Worm (Caenorhabditis elegans) whole organism, late embryonic: ENCODE results near the gene lite-1.

Experiments used
- C08G9.2 ChIP-seq: sonication (generic microtip); optimal IDR thresholded peaks from 2 replicates; lab custom pipeline; 2016; ENCODE audit warnings: mild to moderate bottlenecking, missing genetic modification characterization, moderate library complexity, missing compliant biosample characterization
- F13H6.1 ChIP-seq: sonication (generic microtip); optimal IDR thresholded peaks from 2 replicates; lab custom pipeline; 2016; ENCODE audit warnings: missing genetic modification characterization, missing compliant biosample characterization
- K02D7.2 ChIP-seq: sonication (generic microtip); optimal IDR thresholded peaks from 2 replicates; lab custom pipeline; 2017; ENCODE audit warnings: mild to moderate bottlenecking, missing genetic modification characterization, missing compliant biosample characterization
- T23F11.4 ChIP-seq: fragments of 200-800 bp; sonication (Bioruptor generic); optimal IDR thresholded peaks from 2 replicates; lab custom pipeline; 2018; ENCODE audit warnings: mild to moderate bottlenecking, missing genetic modification characterization, missing compliant biosample characterization
- ahr-1 ChIP-seq: sonication (generic microtip); optimal IDR thresholded peaks from 2 replicates; lab custom pipeline; 2016; ENCODE audit warnings: missing genetic modification characterization, missing compliant biosample characterization
- ama-1 ChIP-seq: fragments of 150-350 bp; optimal IDR thresholded peaks from 2 replicates; lab custom pipeline; 2014
- ceh-19 ChIP-seq: fragments of 200-800 bp; sonication (Bioruptor generic); optimal IDR thresholded peaks from 2 replicates; lab custom pipeline; 2018; ENCODE audit warnings: mild to moderate bottlenecking, missing genetic modification characterization, missing compliant biosample characterization
- ceh-30 ChIP-seq: fragments of 150-350 bp; optimal IDR thresholded peaks from 2 replicates; lab custom pipeline; 2014; ENCODE audit warnings: missing biosample characterization, missing genetic modification characterization
- ceh-34 ChIP-seq: sonication (generic microtip); optimal IDR thresholded peaks from 2 replicates; lab custom pipeline; 2016; ENCODE audit warnings: mild to moderate bottlenecking, missing genetic modification characterization, missing compliant biosample characterization
- ceh-45 ChIP-seq: fragments of 200-800 bp; sonication (Bioruptor generic); IDR thresholded peaks from 2 replicates; pipeline ENCODE4 v1.3.6; 2022; ENCODE audit warnings: missing genetic modification reagents, missing genetic modification characterization, missing compliant biosample characterization
- ceh-6 ChIP-seq: fragments of 200-800 bp; sonication (Bioruptor generic); optimal IDR thresholded peaks from 2 replicates; lab custom pipeline; 2018; ENCODE audit warnings: mild to moderate bottlenecking, missing genetic modification characterization, missing compliant biosample characterization
- che-1 ChIP-seq: sonication (generic microtip); optimal IDR thresholded peaks from 2 replicates; lab custom pipeline; 2016; ENCODE audit warnings: mild to moderate bottlenecking, missing genetic modification characterization, missing compliant biosample characterization
- dmd-4 ChIP-seq: sonication (generic microtip); optimal IDR thresholded peaks from 2 replicates; lab custom pipeline; 2016; ENCODE audit warnings: borderline replicate concordance, missing genetic modification characterization, missing compliant biosample characterization
- dve-1 ChIP-seq: sonication (generic microtip); optimal IDR thresholded peaks from 2 replicates; lab custom pipeline; 2017; ENCODE audit warnings: antibody characterized with exemption, mild to moderate bottlenecking, missing genetic modification characterization, missing compliant biosample characterization
- elt-4 ChIP-seq: sonication (generic microtip); optimal IDR thresholded peaks from 2 replicates; lab custom pipeline; 2016; ENCODE audit warnings: missing genetic modification characterization, missing compliant biosample characterization
- ets-4 ChIP-seq: sonication (generic microtip); optimal IDR thresholded peaks from 2 replicates; lab custom pipeline; 2016; ENCODE audit warnings: missing genetic modification characterization, missing compliant biosample characterization
- eyg-1 ChIP-seq: sonication (generic microtip); optimal IDR thresholded peaks from 2 replicates; lab custom pipeline; 2016; ENCODE audit warnings: missing genotype, missing genetic modification characterization, missing compliant biosample characterization
- fkh-10 ChIP-seq: fragments of 150-350 bp; optimal IDR thresholded peaks from 2 replicates; lab custom pipeline; 2014; ENCODE audit warnings: missing biosample characterization, missing genetic modification reagents, missing genetic modification characterization
- fkh-6 ChIP-seq: sonication (generic microtip); optimal IDR thresholded peaks from 2 replicates; lab custom pipeline; 2016; ENCODE audit warnings: missing genetic modification characterization, missing compliant biosample characterization
- gmeb-2 ChIP-seq: sonication (generic microtip); optimal IDR thresholded peaks from 2 replicates; lab custom pipeline; 2016; ENCODE audit warnings: missing genetic modification characterization, inconsistent platforms, missing compliant biosample characterization
- hlh-13 ChIP-seq: fragments of 200-800 bp; sonication (Bioruptor generic); optimal IDR thresholded peaks from 2 replicates; lab custom pipeline; 2018; ENCODE audit warnings: mild to moderate bottlenecking, missing genetic modification characterization, missing compliant biosample characterization
- hlh-15 ChIP-seq: sonication (generic microtip); optimal IDR thresholded peaks from 2 replicates; lab custom pipeline; 2016; ENCODE audit warnings: missing genetic modification characterization, missing compliant biosample characterization
- hlh-6 ChIP-seq: sonication (generic microtip); optimal IDR thresholded peaks from 2 replicates; lab custom pipeline; 2016; ENCODE audit warnings: missing genotype, missing genetic modification characterization, missing compliant biosample characterization
- hlh-8 ChIP-seq: sonication (generic microtip); optimal IDR thresholded peaks from 2 replicates; lab custom pipeline; 2016; ENCODE audit warnings: missing genotype, missing genetic modification characterization, missing compliant biosample characterization
- madf-2 ChIP-seq: sonication (generic microtip); optimal IDR thresholded peaks from 2 replicates; lab custom pipeline; 2017; ENCODE audit warnings: missing genetic modification characterization, missing compliant biosample characterization
- mec-3 ChIP-seq: sonication (generic microtip); optimal IDR thresholded peaks from 2 replicates; lab custom pipeline; 2016; ENCODE audit warnings: borderline replicate concordance, missing genetic modification characterization, missing compliant biosample characterization
- nhr-11 ChIP-seq: fragments of 150-350 bp; optimal IDR thresholded peaks from 2 replicates; lab custom pipeline; 2014; ENCODE audit warnings: missing biosample characterization, missing genetic modification characterization
- nhr-232 ChIP-seq: sonication (generic microtip); optimal IDR thresholded peaks from 2 replicates; lab custom pipeline; 2016; ENCODE audit warnings: missing genetic modification characterization, missing compliant biosample characterization
- odd-2 ChIP-seq: sonication (generic microtip); optimal IDR thresholded peaks from 2 replicates; lab custom pipeline; 2017; ENCODE audit warnings: antibody characterized with exemption, mild to moderate bottlenecking, missing genetic modification characterization, missing compliant biosample characterization
- pag-3 ChIP-seq: sonication (generic microtip); optimal IDR thresholded peaks from 2 replicates; lab custom pipeline; 2016; ENCODE audit warnings: missing compliant biosample characterization, missing genetic modification characterization, borderline replicate concordance
- pax-1 ChIP-seq: fragments of 150-350 bp; optimal IDR thresholded peaks from 2 replicates; lab custom pipeline; 2014; ENCODE audit warnings: missing biosample characterization, missing genetic modification characterization
- pha-2 ChIP-seq: sonication (generic microtip); optimal IDR thresholded peaks from 2 replicates; lab custom pipeline; 2017; ENCODE audit warnings: mild to moderate bottlenecking, missing genetic modification characterization, missing compliant biosample characterization
- pqm-1 ChIP-seq: sonication (generic microtip); optimal IDR thresholded peaks from 2 replicates; lab custom pipeline; 2016; ENCODE audit warnings: missing genetic modification characterization, missing compliant biosample characterization
- ref-2 ChIP-seq: sonication (generic microtip); optimal IDR thresholded peaks from 2 replicates; lab custom pipeline; 2016; ENCODE audit warnings: missing genetic modification characterization, missing compliant biosample characterization
- rnt-1 ChIP-seq: sonication (generic microtip); optimal IDR thresholded peaks from 2 replicates; lab custom pipeline; 2016; ENCODE audit warnings: missing genetic modification characterization, missing compliant biosample characterization
- sdc-2 ChIP-seq: sonication (generic microtip); optimal IDR thresholded peaks from 2 replicates; lab custom pipeline; 2016; ENCODE audit warnings: missing genotype, missing genetic modification characterization, missing compliant biosample characterization
- sox-2 ChIP-seq: fragments of 200-800 bp; sonication (Bioruptor generic); IDR thresholded peaks from 2 replicates; pipeline ENCODE4 v1.3.6; 2022; ENCODE audit warnings: missing genetic modification reagents, missing genetic modification characterization, missing compliant biosample characterization
- sox-4 ChIP-seq: sonication (generic microtip); optimal IDR thresholded peaks from 2 replicates; lab custom pipeline; 2017; ENCODE audit warnings: mild to moderate bottlenecking, missing genetic modification characterization, inconsistent platforms, missing compliant biosample characterization
- syd-9 ChIP-seq: sonication (generic microtip); optimal IDR thresholded peaks from 2 replicates; lab custom pipeline; 2016; ENCODE audit warnings: mild to moderate bottlenecking, missing genetic modification characterization, moderate library complexity, missing compliant biosample characterization
- tbx-2 ChIP-seq: sonication (generic microtip); optimal IDR thresholded peaks from 2 replicates; lab custom pipeline; 2016; ENCODE audit warnings: missing genetic modification characterization, missing compliant biosample characterization
- tbx-7 ChIP-seq: sonication (generic microtip); optimal IDR thresholded peaks from 2 replicates; lab custom pipeline; 2016; ENCODE audit warnings: missing genotype, missing genetic modification characterization, missing compliant biosample characterization
- unc-3 ChIP-seq, 2 experiments: fragments of 200-800 bp in 1 of 2; sonication (Bioruptor generic) in 1 of 2; sonication (generic microtip) in 1 of 2; conservative IDR thresholded peaks in 1 of 2; optimal IDR thresholded peaks in 1 of 2; 2 replicates each; pipeline versions ENCODE4 v1.3.6 to Lab custom; 2016 to 2022; ENCODE audit warnings: missing compliant biosample characterization in 2 of 2, missing genetic modification characterization in 2 of 2, missing genetic modification reagents in 1 of 2
- unc-55 ChIP-seq: sonication (generic microtip); optimal IDR thresholded peaks from 2 replicates; lab custom pipeline; 2017; ENCODE audit warnings: missing biosample characterization, missing genetic modification reagents, missing genetic modification characterization
- unc-86 ChIP-seq: sonication (generic microtip); optimal IDR thresholded peaks from 2 replicates; lab custom pipeline; 2016; ENCODE audit warnings: missing genetic modification characterization, missing compliant biosample characterization
- zip-5 ChIP-seq: sonication (generic microtip); optimal IDR thresholded peaks from 2 replicates; lab custom pipeline; 2016; ENCODE audit warnings: missing genetic modification characterization, missing compliant biosample characterization

lite-1 gene

DNA sequence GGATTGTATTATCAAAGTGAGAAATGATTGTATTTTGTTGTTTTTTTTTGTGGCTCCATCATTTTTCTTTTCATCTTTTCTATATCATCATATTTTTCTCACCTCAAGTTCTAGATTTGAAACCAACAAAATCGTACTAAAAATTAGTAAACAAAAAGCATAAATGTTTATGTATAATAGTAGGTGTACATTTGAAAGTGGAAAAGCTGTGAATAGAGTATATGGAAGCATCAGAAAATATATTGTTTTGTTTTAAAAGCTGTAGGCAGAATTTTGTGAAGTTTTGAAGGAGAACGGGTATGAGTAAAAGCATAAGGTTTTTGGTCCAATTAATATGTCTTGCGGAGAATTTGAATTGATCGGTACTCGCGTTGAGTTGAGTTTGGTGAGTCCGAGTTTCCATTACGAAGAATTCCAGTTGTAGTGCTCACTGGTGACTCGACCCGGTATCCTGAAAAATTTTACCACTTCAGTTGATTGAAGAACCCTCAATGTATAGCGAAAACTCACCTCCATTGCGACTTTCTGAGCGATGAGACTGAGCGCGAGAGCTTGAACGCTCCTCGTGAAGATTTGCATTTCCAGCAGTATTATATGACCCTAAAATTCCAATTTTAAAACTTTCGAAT is 2.5 kb upstream of the lite-1 start, which contains the start of gene C14F11.4:
Gene C14F11.4 (minus strand): TSS at position 51 of the 629 bp plus-strand sequence.
- TF ChIP-seq dve-1 (tag; lab: Kevin White, UChicago) (no peak), tbx-7 (tag; lab: Kevin White, UChicago) (no peak), zip-5 (no peak), sox-4 (no peak), gmeb-2 (tag; lab: Kevin White, UChicago) (no peak), tbx-2 (tag; lab: Kevin White, UChicago) (no peak)

ce11 chrX:6224841-6225240 is 5.7 kb downstream of the lite-1 start:
- TF ChIP-seq sdc-2 (peak; percentile 6), F13H6.1 (tag; lab: Kevin White, UChicago) (no peak), ceh-19 (GFP tag; lab: Kevin White, UChicago) (no peak), K02D7.2 (tag; lab: Kevin White, UChicago) (no peak), hlh-13 (GFP tag; lab: Kevin White, UChicago) (no peak), odd-2 (no peak), C08G9.2 (no peak), tbx-7 (tag; lab: Kevin White, UChicago) (no peak), nhr-11 (tag; lab: Kevin White, UChicago) (no peak), unc-55 (GFP tag; lab: Kevin White, UChicago) (peak; percentile 95), hlh-8 (tag; lab: Kevin White, UChicago) (peak; percentile 7), pha-2 (tag; lab: Kevin White, UChicago) (no peak), pqm-1 (no peak), ref-2 (no peak), rnt-1 (tag; lab: Kevin White, UChicago) (peak; percentile 11), fkh-10 (GFP tag; lab: Kevin White, UChicago) (no peak), fkh-6 (tag; lab: Kevin White, UChicago) (no peak)
- TF ChIP-seq, all 69 proteins: peak for 4

DNA sequence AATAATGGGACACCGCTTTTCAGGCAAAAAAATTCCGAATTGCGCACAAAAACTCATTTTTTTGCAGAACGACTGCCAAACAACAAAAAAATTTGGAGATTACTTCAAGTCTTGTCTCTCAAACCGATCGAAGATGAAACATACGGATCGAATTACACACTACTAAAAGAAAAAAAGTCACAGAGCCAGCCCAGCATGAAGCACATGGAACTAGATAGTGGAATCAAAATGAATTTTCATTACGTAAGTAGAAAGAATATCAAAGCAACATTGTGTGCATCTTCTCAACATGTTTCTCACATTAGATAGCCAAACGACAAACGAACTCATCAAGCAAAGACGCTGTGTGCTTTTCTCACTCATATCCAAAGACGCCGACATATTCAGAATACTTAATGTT is 9.5 kb downstream of the lite-1 start:
- TF ChIP-seq ceh-6 (GFP tag; lab: Kevin White, UChicago) (no peak), ama-1 (lab: Kevin White, UChicago) (no peak), ets-4 (no peak), elt-4 (no peak), eyg-1 (tag; lab: Kevin White, UChicago) (no peak), F13H6.1 (tag; lab: Kevin White, UChicago) (no peak), unc-55 (GFP tag; lab: Kevin White, UChicago) (no peak), hlh-6 (no peak), dve-1 (tag; lab: Kevin White, UChicago) (no peak), hlh-8 (tag; lab: Kevin White, UChicago) (no peak)

DNA sequence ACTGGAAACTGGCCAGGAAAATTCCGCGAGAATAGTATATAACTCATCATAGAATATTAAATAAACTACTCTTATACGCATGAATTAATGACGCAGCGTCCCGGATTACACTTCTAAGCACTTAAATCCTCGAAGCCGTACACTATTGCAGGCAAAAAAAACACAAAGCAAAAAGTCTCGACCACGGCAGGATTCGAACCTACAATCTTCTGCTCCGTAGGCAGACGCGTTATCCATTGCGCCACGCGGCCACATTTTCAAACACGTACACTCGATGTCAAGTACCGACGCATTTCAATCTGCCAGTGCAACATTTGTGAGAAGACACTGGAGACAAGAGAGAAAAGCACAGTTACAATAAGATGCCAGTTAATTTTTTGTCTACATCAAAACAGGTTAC is 10.7 kb downstream of the lite-1 start:
- no peak for TF ChIP-seq ahr-1 (tag; lab: Kevin White, UChicago)
- TF ChIP-seq dmd-4 (tag; lab: Kevin White, UChicago) = no peak
- peak; percentile 35 for TF ChIP-seq hlh-15 (tag; lab: Kevin White, UChicago)
- TF ChIP-seq pag-3 (tag; lab: Kevin White, UChicago) = no peak
- TF ChIP-seq mec-3 (tag; lab: Kevin White, UChicago) = no peak
- peak; percentile 32 for TF ChIP-seq ceh-34
- TF ChIP-seq nhr-11 (tag; lab: Kevin White, UChicago) = no peak
- no peak for TF ChIP-seq ceh-30 (tag; lab: Kevin White, UChicago)
- no peak for TF ChIP-seq unc-86 (tag; lab: Kevin White, UChicago)
- TF ChIP-seq ceh-19 (GFP tag; lab: Kevin White, UChicago) = no peak
- TF ChIP-seq hlh-13 (GFP tag; lab: Kevin White, UChicago) = peak; percentile 35
- no peak for TF ChIP-seq odd-2
- no peak for TF ChIP-seq pax-1 (tag; lab: Kevin White, UChicago)
- TF ChIP-seq madf-2 (tag; lab: Kevin White, UChicago) = peak; percentile 47
- TF ChIP-seq T23F11.4 (GFP tag; lab: Kevin White, UChicago) = peak; percentile 53
- no peak for TF ChIP-seq hlh-8 (tag; lab: Kevin White, UChicago)
- peak; percentile 53; the same call in 1 of the 2 replicates for TF ChIP-seq ceh-45 (GFP tag; lab: Robert Waterston, UW)
- TF ChIP-seq syd-9 = peak; percentile 52
- TF ChIP-seq ama-1 (lab: Kevin White, UChicago) = no peak
- TF ChIP-seq sox-2 (GFP tag; lab: Robert Waterston, UW) = no peak
- no peak for TF ChIP-seq fkh-10 (GFP tag; lab: Kevin White, UChicago)
- peak; percentile 62 for TF ChIP-seq che-1 (tag; lab: Kevin White, UChicago)
- no peak for TF ChIP-seq nhr-232 (tag; lab: Kevin White, UChicago)
- peak; percentile 36 for TF ChIP-seq tbx-2 (tag; lab: Kevin White, UChicago)
- TF ChIP-seq hlh-6 = no peak
- TF ChIP-seq fkh-6 (tag; lab: Kevin White, UChicago) = peak; percentile 2
- peak; percentile 40 for TF ChIP-seq gmeb-2 (tag; lab: Kevin White, UChicago)
- TF ChIP-seq unc-3 (GFP tag; conservative IDR thresholded peaks at IDR 0.05; lab: Robert Waterston, UW) = 0 out of 2 replicates have a peak, but pooled peaks have one; percentile 18
- TF ChIP-seq unc-3 (tag; optimal IDR thresholded peaks at IDR 0.05; lab: Kevin White, UChicago) = no peak
